In the genomic region with DNA sequence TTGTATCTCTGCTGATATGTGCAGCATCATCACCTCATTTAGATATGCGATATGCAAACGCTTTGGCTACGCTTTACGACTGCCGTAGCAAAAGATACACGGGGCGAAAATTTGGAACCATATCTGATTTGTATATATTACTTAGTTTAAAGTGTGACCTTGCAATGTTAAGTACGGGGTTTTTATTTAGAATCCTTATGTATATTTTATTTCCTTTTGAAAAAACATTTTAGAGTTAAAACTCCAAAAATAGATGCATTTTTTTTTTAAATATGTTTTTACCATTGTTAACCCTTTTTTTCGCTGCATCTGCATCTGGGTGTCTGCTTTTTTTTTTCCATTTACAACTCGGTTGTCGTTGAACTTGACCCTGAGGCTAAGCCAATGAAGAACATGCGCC, we compare ENCODE assay signal across 2 fruit fly cellular contexts.
TF ChIP-seq lines count a peak whose summit lies in the region.

No protein-coding gene starts in this region.

TF ChIP-seq in whole organism, prepupa, 60 proteins besides CTCF, POLR2A, EP300 and RAD21 (continued from another document):
- TF ChIP-seq Eip75B (GFP tag; optimal IDR thresholded peaks at IDR 0.05; lab: Kevin White, UChicago) (peak; percentile 65), ss (GFP tag; optimal IDR thresholded peaks at IDR 0.05; lab: Kevin White, UChicago) (peak; percentile 53 to 68), Sox102F (GFP tag; optimal IDR thresholded peaks at IDR 0.05; lab: Kevin White, UChicago) (peak; percentile 10), Eip78C (GFP tag; lab: Kevin White, UChicago) (peak; percentile 88), esn (GFP tag; optimal IDR thresholded peaks at IDR 0.05; lab: Kevin White, UChicago) (peak; percentile 64), Blimp-1 (GFP tag; optimal IDR thresholded peaks at IDR 0.05; lab: Kevin White, UChicago) (no peak), fd85E (GFP tag; optimal IDR thresholded peaks at IDR 0.05; lab: Kevin White, UChicago) (no peak), Ets96B (tag; optimal IDR thresholded peaks at IDR 0.05; lab: Kevin White, UChicago) (peak; percentile 67), CG3919 (GFP tag; optimal IDR thresholded peaks at IDR 0.05; lab: Kevin White, UChicago) (peak; percentile 37), svp (GFP tag; lab: Kevin White, UChicago) (peak; percentile 86), Hr39 (GFP tag; optimal IDR thresholded peaks at IDR 0.05; lab: Kevin White, UChicago) (peak; percentile 32), lz (GFP tag; optimal IDR thresholded peaks at IDR 0.05; lab: Kevin White, UChicago) (peak; percentile 40), CG10669 (GFP tag; optimal IDR thresholded peaks at IDR 0.05; lab: Kevin White, UChicago) (peak; percentile 58), CG15336 (GFP tag; IDR thresholded peaks at IDR 0.05; lab: Robert Waterston, UW) (peak; percentile 29; the same call in 1 of the 2 replicates), topi (GFP tag; optimal IDR thresholded peaks at IDR 0.05; lab: Kevin White, UChicago) (peak; percentile 51), CG8119 (GFP tag; IDR thresholded peaks at IDR 0.05; lab: Robert Waterston, UW) (peak; percentile 48; the same call in 1 of the 3 replicates), CG3032 (tag; optimal IDR thresholded peaks at IDR 0.05; lab: Kevin White, UChicago) (peak; percentile 73), CG9139 (GFP tag; optimal IDR thresholded peaks at IDR 0.05; lab: Kevin White, UChicago) (peak; percentile 0), Eip93F (GFP tag; optimal IDR thresholded peaks at IDR 0.05; lab: Kevin White, UChicago) (no peak), CG6163 (GFP tag; IDR thresholded peaks at IDR 0.05; lab: Robert Waterston, UW) (peak; percentile 67), CG1621 (tag; optimal IDR thresholded peaks at IDR 0.05; lab: Kevin White, UChicago) (peak; percentile 9), Smox (GFP tag; optimal IDR thresholded peaks at IDR 0.05; lab: Kevin White, UChicago) (peak; percentile 35), salr (GFP tag; optimal IDR thresholded peaks at IDR 0.05; lab: Kevin White, UChicago) (peak in 1 of 2 experiments; percentile 38), CG16779 (tag; optimal IDR thresholded peaks at IDR 0.05; lab: Kevin White, UChicago) (peak; percentile 10), CG6854 (GFP tag; optimal IDR thresholded peaks at IDR 0.05; lab: Kevin White, UChicago) (no peak), acj6 (GFP tag; optimal IDR thresholded peaks at IDR 0.05; lab: Kevin White, UChicago) (peak; percentile 43), OdsH (GFP tag; optimal IDR thresholded peaks at IDR 0.05; lab: Kevin White, UChicago) (peak; percentile 43), pdm3 (GFP tag; optimal IDR thresholded peaks at IDR 0.05; lab: Kevin White, UChicago) (peak; percentile 66), CG4318 (GFP tag; optimal IDR thresholded peaks at IDR 0.05; lab: Kevin White, UChicago) (peak; percentile 2), CG32006 (GFP tag; optimal IDR thresholded peaks at IDR 0.05; lab: Kevin White, UChicago) (peak; percentile 23), spab (GFP tag; optimal IDR thresholded peaks at IDR 0.05; lab: Kevin White, UChicago) (peak; percentile 72), fd59A (GFP tag; optimal IDR thresholded peaks at IDR 0.05; lab: Kevin White, UChicago) (peak; percentile 58), CG7368 (GFP tag; optimal IDR thresholded peaks at IDR 0.05; lab: Kevin White, UChicago) (peak; percentile 27), Sox14 (GFP tag; optimal IDR thresholded peaks at IDR 0.05; lab: Kevin White, UChicago) (peak; percentile 50)

TF ChIP-seq in whole organism, wandering third instar larva, 38 proteins besides CTCF, POLR2A, EP300 and RAD21 (continued from another document):
- TF ChIP-seq jim (GFP tag; optimal IDR thresholded peaks at IDR 0.05; lab: Kevin White, UChicago) (no peak), brk (GFP tag; optimal IDR thresholded peaks at IDR 0.05; lab: Kevin White, UChicago) (no peak)
